Worm (Caenorhabditis elegans): ENCODE data around the gene K07E3.2.

The K07E3.2 gene

ce11 chrX:8157132-8157531 is 53.0 kb downstream of the K07E3.2 start:
- peak; percentile 17 for TF ChIP-seq dsc-1 (tag; optimal IDR thresholded peaks at IDR 0.05)
- TF ChIP-seq mdl-1 (tag; optimal IDR thresholded peaks at IDR 0.05), result no peak
- no peak for TF ChIP-seq ces-1 (GFP tag; optimal IDR thresholded peaks at IDR 0.05)
- no peak for TF ChIP-seq nhr-20 (tag; optimal IDR thresholded peaks at IDR 0.05)
- peak; percentile 75 for TF ChIP-seq unc-86 (tag; optimal IDR thresholded peaks at IDR 0.05)
- TF ChIP-seq nhr-11 (tag; optimal IDR thresholded peaks at IDR 0.05), result no peak
- TF ChIP-seq snu-23 (GFP tag; optimal IDR thresholded peaks at IDR 0.05), result peak; percentile 26
- TF ChIP-seq ceh-90 (tag; optimal IDR thresholded peaks at IDR 0.05), result no peak
- TF ChIP-seq skn-1 (tag; optimal IDR thresholded peaks at IDR 0.05), result no peak
- TF ChIP-seq sptf-1 (tag; optimal IDR thresholded peaks at IDR 0.05), result no peak
- TF ChIP-seq fkh-8 (tag; optimal IDR thresholded peaks at IDR 0.05), result peak; percentile 64
- TF ChIP-seq tbx-2 (tag; optimal IDR thresholded peaks at IDR 0.05), result peak; percentile 55
- TF ChIP-seq nhr-47 (tag; optimal IDR thresholded peaks at IDR 0.05), result peak; percentile 29
- TF ChIP-seq ztf-11 (tag; optimal IDR thresholded peaks at IDR 0.05), result peak in 1 of 2 experiments; percentile 91
- no peak for TF ChIP-seq zip-4 (GFP tag; optimal IDR thresholded peaks at IDR 0.05)
- no peak for TF ChIP-seq irx-1 (tag; optimal IDR thresholded peaks at IDR 0.05)
- no peak for TF ChIP-seq efl-3 (GFP tag; optimal IDR thresholded peaks at IDR 0.05)
- TF ChIP-seq mep-1 (tag; optimal IDR thresholded peaks at IDR 0.05), result peak; percentile 23
- no peak for TF ChIP-seq sup-37 (GFP tag; optimal IDR thresholded peaks at IDR 0.05)
- TF ChIP-seq lin-15B (tag; optimal IDR thresholded peaks at IDR 0.05), result no peak
- TF ChIP-seq C16A3.4 (tag; optimal IDR thresholded peaks at IDR 0.05), result no peak
- TF ChIP-seq snpc-4 (tag; optimal IDR thresholded peaks at IDR 0.05), result no peak
- TF ChIP-seq lsy-2 (tag; optimal IDR thresholded peaks at IDR 0.05), result peak in 1 of 2 experiments; percentile 16
- no peak for TF ChIP-seq fkh-10 (GFP tag; optimal IDR thresholded peaks at IDR 0.05)
- peak in 2 of 3 experiments; percentile 7 to 41 for TF ChIP-seq ceh-82 (tag; optimal IDR thresholded peaks at IDR 0.05)
- no peak for TF ChIP-seq pqm-1 (tag; optimal IDR thresholded peaks at IDR 0.05)
- TF ChIP-seq F16B12.6 (tag; optimal IDR thresholded peaks at IDR 0.05), result no peak
- no peak for TF ChIP-seq isw-1 (GFP tag; IDR thresholded peaks at IDR 0.05)
- TF ChIP-seq efl-1 (optimal IDR thresholded peaks at IDR 0.05), result no peak
- no peak for TF ChIP-seq efl-1 (GFP tag; optimal IDR thresholded peaks at IDR 0.05 in 1 of 2)
- no peak for TF ChIP-seq ceh-63 (GFP tag; optimal IDR thresholded peaks at IDR 0.05)
- TF ChIP-seq swsn-7 (tag; optimal IDR thresholded peaks at IDR 0.05), result peak; percentile 84
- TF ChIP-seq rnt-1 (tag; optimal IDR thresholded peaks at IDR 0.05), result peak; percentile 61
- no peak for TF ChIP-seq unc-62 (GFP tag; optimal IDR thresholded peaks at IDR 0.05)
- TF ChIP-seq xbp-1 (tag; optimal IDR thresholded peaks at IDR 0.05), result peak; percentile 4
- TF ChIP-seq aha-1 (tag; optimal IDR thresholded peaks at IDR 0.05), result no peak
- TF ChIP-seq unc-130 (tag; optimal IDR thresholded peaks at IDR 0.05), result no peak
- no peak for TF ChIP-seq mef-2 (tag; optimal IDR thresholded peaks at IDR 0.05)
- TF ChIP-seq nhr-12 (tag; optimal IDR thresholded peaks at IDR 0.05), result no peak
- no peak for TF ChIP-seq pax-3 (tag; optimal IDR thresholded peaks at IDR 0.05)
- TF ChIP-seq dpl-1 (GFP tag; optimal IDR thresholded peaks at IDR 0.05), result no peak
- no peak for TF ChIP-seq ztf-4 (tag; optimal IDR thresholded peaks at IDR 0.05)
- peak; percentile 67 for TF ChIP-seq lin-14 (GFP tag; optimal IDR thresholded peaks at IDR 0.05)
- no peak for TF ChIP-seq ceh-8 (GFP tag; optimal IDR thresholded peaks at IDR 0.05)
- no peak for TF ChIP-seq ama-1 (optimal IDR thresholded peaks at IDR 0.05)
- peak; percentile 40 for TF ChIP-seq nhr-71 (tag; optimal IDR thresholded peaks at IDR 0.05)
- TF ChIP-seq fos-1 (tag; optimal IDR thresholded peaks at IDR 0.05), result no peak
- TF ChIP-seq elt-3 (tag; optimal IDR thresholded peaks at IDR 0.05), result no peak
- TF ChIP-seq jun-1 (tag; optimal IDR thresholded peaks at IDR 0.05), result no peak
- no peak for TF ChIP-seq C34B4.2 (tag; optimal IDR thresholded peaks at IDR 0.05)

Data from whole organism, L1 larva.